Worm (Caenorhabditis elegans) whole organism, late embryonic: ENCODE data around the gene nsy-7.

Experiments
- K02D7.2 ChIP-seq: sonication (generic microtip); optimal IDR thresholded peaks from 2 replicates; lab custom pipeline; 2017; ENCODE audit warnings: mild to moderate bottlenecking, missing genetic modification characterization, missing compliant biosample characterization
- K09A11.1 ChIP-seq: sonication (generic microtip); optimal IDR thresholded peaks from 2 replicates; lab custom pipeline; 2017; ENCODE audit warnings: antibody characterized with exemption, mild to moderate bottlenecking, missing genetic modification characterization, missing compliant biosample characterization; ENCODE audit not compliant: insufficient read depth
- ama-1 ChIP-seq: fragments of 150-350 bp; optimal IDR thresholded peaks from 2 replicates; lab custom pipeline; 2014
- ceh-14 ChIP-seq: sonication (generic microtip); optimal IDR thresholded peaks from 2 replicates; lab custom pipeline; 2016; ENCODE audit warnings: missing genotype, missing genetic modification characterization, missing compliant biosample characterization
- ceh-18 ChIP-seq: sonication (generic microtip); optimal IDR thresholded peaks from 2 replicates; lab custom pipeline; 2016; ENCODE audit warnings: missing genetic modification characterization, missing compliant biosample characterization
- ceh-19 ChIP-seq: fragments of 200-800 bp; sonication (Bioruptor generic); optimal IDR thresholded peaks from 2 replicates; lab custom pipeline; 2018; ENCODE audit warnings: mild to moderate bottlenecking, missing genetic modification characterization, missing compliant biosample characterization
- ceh-2 ChIP-seq: sonication (generic microtip); optimal IDR thresholded peaks from 2 replicates; lab custom pipeline; 2016; ENCODE audit warnings: missing genotype, missing genetic modification characterization, missing compliant biosample characterization
- ceh-30 ChIP-seq: fragments of 150-350 bp; optimal IDR thresholded peaks from 2 replicates; lab custom pipeline; 2014; ENCODE audit warnings: missing biosample characterization, missing genetic modification characterization
- ceh-31 ChIP-seq: sonication (generic microtip); optimal IDR thresholded peaks from 2 replicates; lab custom pipeline; 2016; ENCODE audit warnings: missing genetic modification characterization, missing compliant biosample characterization
- ceh-34 ChIP-seq: sonication (generic microtip); optimal IDR thresholded peaks from 2 replicates; lab custom pipeline; 2016; ENCODE audit warnings: mild to moderate bottlenecking, missing genetic modification characterization, missing compliant biosample characterization
- ceh-48 ChIP-seq: sonication (generic microtip); optimal IDR thresholded peaks from 2 replicates; lab custom pipeline; 2016; ENCODE audit warnings: missing genetic modification characterization, inconsistent platforms, missing compliant biosample characterization
- ceh-6 ChIP-seq: fragments of 200-800 bp; sonication (Bioruptor generic); optimal IDR thresholded peaks from 2 replicates; lab custom pipeline; 2018; ENCODE audit warnings: mild to moderate bottlenecking, missing genetic modification characterization, missing compliant biosample characterization
- ceh-9 ChIP-seq: sonication (generic microtip); optimal IDR thresholded peaks from 2 replicates; lab custom pipeline; 2016; ENCODE audit warnings: mild to moderate bottlenecking, missing genetic modification characterization, inconsistent platforms, missing compliant biosample characterization
- dmd-4 ChIP-seq: sonication (generic microtip); optimal IDR thresholded peaks from 2 replicates; lab custom pipeline; 2016; ENCODE audit warnings: borderline replicate concordance, missing genetic modification characterization, missing compliant biosample characterization
- dve-1 ChIP-seq: sonication (generic microtip); optimal IDR thresholded peaks from 2 replicates; lab custom pipeline; 2017; ENCODE audit warnings: antibody characterized with exemption, mild to moderate bottlenecking, missing genetic modification characterization, missing compliant biosample characterization
- elt-2 ChIP-seq: sonication (generic microtip); optimal IDR thresholded peaks from 2 replicates; lab custom pipeline; 2016; ENCODE audit warnings: missing genetic modification reagents, missing genetic modification characterization, missing compliant biosample characterization
- elt-4 ChIP-seq: sonication (generic microtip); optimal IDR thresholded peaks from 2 replicates; lab custom pipeline; 2016; ENCODE audit warnings: missing genetic modification characterization, missing compliant biosample characterization
- ets-4 ChIP-seq: sonication (generic microtip); optimal IDR thresholded peaks from 2 replicates; lab custom pipeline; 2016; ENCODE audit warnings: missing genetic modification characterization, missing compliant biosample characterization
- fkh-10 ChIP-seq: fragments of 150-350 bp; optimal IDR thresholded peaks from 2 replicates; lab custom pipeline; 2014; ENCODE audit warnings: missing biosample characterization, missing genetic modification reagents, missing genetic modification characterization
- fkh-6 ChIP-seq: sonication (generic microtip); optimal IDR thresholded peaks from 2 replicates; lab custom pipeline; 2016; ENCODE audit warnings: missing genetic modification characterization, missing compliant biosample characterization
- gmeb-2 ChIP-seq: sonication (generic microtip); optimal IDR thresholded peaks from 2 replicates; lab custom pipeline; 2016; ENCODE audit warnings: missing genetic modification characterization, inconsistent platforms, missing compliant biosample characterization
- hlh-15 ChIP-seq: sonication (generic microtip); optimal IDR thresholded peaks from 2 replicates; lab custom pipeline; 2016; ENCODE audit warnings: missing genetic modification characterization, missing compliant biosample characterization
- hlh-30 ChIP-seq: sonication (generic microtip); optimal IDR thresholded peaks from 2 replicates; lab custom pipeline; 2017; ENCODE audit warnings: antibody characterized with exemption, missing genetic modification characterization, missing compliant biosample characterization; ENCODE audit not compliant: insufficient read depth
- madf-2 ChIP-seq: sonication (generic microtip); optimal IDR thresholded peaks from 2 replicates; lab custom pipeline; 2017; ENCODE audit warnings: missing genetic modification characterization, missing compliant biosample characterization
- mec-3 ChIP-seq: sonication (generic microtip); optimal IDR thresholded peaks from 2 replicates; lab custom pipeline; 2016; ENCODE audit warnings: borderline replicate concordance, missing genetic modification characterization, missing compliant biosample characterization
- nfya-1 ChIP-seq: sonication (generic microtip); optimal IDR thresholded peaks from 2 replicates; lab custom pipeline; 2017; ENCODE audit warnings: missing genetic modification characterization, mild to moderate bottlenecking, missing compliant biosample characterization, antibody characterized with exemption, moderate library complexity
- nhr-11 ChIP-seq: fragments of 150-350 bp; optimal IDR thresholded peaks from 2 replicates; lab custom pipeline; 2014; ENCODE audit warnings: missing biosample characterization, missing genetic modification characterization
- pag-3 ChIP-seq: sonication (generic microtip); optimal IDR thresholded peaks from 2 replicates; lab custom pipeline; 2016; ENCODE audit warnings: missing compliant biosample characterization, missing genetic modification characterization, borderline replicate concordance
- pha-4 ChIP-seq: fragments of 150-350 bp; optimal IDR thresholded peaks from 2 replicates; lab custom pipeline; 2018; ENCODE audit warnings: missing biosample characterization, missing genetic modification reagents, missing genetic modification characterization
- pros-1 ChIP-seq: fragments of 150-350 bp; optimal IDR thresholded peaks from 2 replicates; lab custom pipeline; 2014; ENCODE audit warnings: missing biosample characterization, missing genetic modification reagents, missing genetic modification characterization
- sdc-2 ChIP-seq: sonication (generic microtip); optimal IDR thresholded peaks from 2 replicates; lab custom pipeline; 2016; ENCODE audit warnings: missing genotype, missing genetic modification characterization, missing compliant biosample characterization
- sox-2 ChIP-seq: fragments of 200-800 bp; sonication (Bioruptor generic); IDR thresholded peaks from 2 replicates; pipeline ENCODE4 v1.3.6; 2022; ENCODE audit warnings: missing genetic modification reagents, missing genetic modification characterization, missing compliant biosample characterization
- sox-4 ChIP-seq: sonication (generic microtip); optimal IDR thresholded peaks from 2 replicates; lab custom pipeline; 2017; ENCODE audit warnings: mild to moderate bottlenecking, missing genetic modification characterization, inconsistent platforms, missing compliant biosample characterization
- syd-9 ChIP-seq: sonication (generic microtip); optimal IDR thresholded peaks from 2 replicates; lab custom pipeline; 2016; ENCODE audit warnings: mild to moderate bottlenecking, missing genetic modification characterization, moderate library complexity, missing compliant biosample characterization
- unc-42 ChIP-seq: sonication (generic microtip); optimal IDR thresholded peaks from 2 replicates; lab custom pipeline; 2016; ENCODE audit warnings: missing genotype, missing genetic modification characterization, missing compliant biosample characterization
- unc-55 ChIP-seq: sonication (generic microtip); optimal IDR thresholded peaks from 2 replicates; lab custom pipeline; 2017; ENCODE audit warnings: missing biosample characterization, missing genetic modification reagents, missing genetic modification characterization
- unc-86 ChIP-seq: sonication (generic microtip); optimal IDR thresholded peaks from 2 replicates; lab custom pipeline; 2016; ENCODE audit warnings: missing genetic modification characterization, missing compliant biosample characterization
- ztf-16 ChIP-seq: sonication (generic microtip); optimal IDR thresholded peaks from 2 replicates; lab custom pipeline; 2017; ENCODE audit warnings: missing genetic modification characterization, missing compliant biosample characterization

Gene nsy-7

DNA sequence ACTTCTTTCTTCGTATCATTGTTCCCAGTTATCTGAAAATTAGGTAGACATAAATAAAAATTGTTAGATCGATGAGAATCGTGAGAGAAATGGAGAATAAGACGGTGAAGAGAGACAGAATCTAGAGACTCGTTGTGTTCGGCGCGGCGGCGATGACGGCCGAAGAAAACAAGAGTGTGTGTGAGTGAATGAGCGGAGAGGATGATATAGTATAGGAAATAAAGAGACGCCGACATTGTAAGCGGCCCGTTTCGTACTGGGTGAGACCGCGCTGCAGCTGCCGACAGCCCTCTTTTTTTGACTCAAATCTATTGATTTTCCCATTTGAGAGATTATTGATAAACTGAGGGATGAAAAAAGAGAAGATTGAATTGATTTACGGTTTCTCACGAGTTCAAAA is 25.7 kb upstream of the nsy-7 start, which contains the start of gene Y42H9AR.4:
Y42H9AR.4 (minus strand) TSS at position 32 of the 400 bp plus-strand sequence.
- TF ChIP-seq nfya-1 (tag; lab: Kevin White, UChicago): peak; percentile 9
- no peak for TF ChIP-seq ama-1 (lab: Kevin White, UChicago)
- peak; percentile 11 for TF ChIP-seq ceh-14 (tag; lab: Kevin White, UChicago)
- no peak for TF ChIP-seq fkh-6 (tag; lab: Kevin White, UChicago)
- TF ChIP-seq ceh-48 (tag; lab: Kevin White, UChicago): peak; percentile 25
- TF ChIP-seq ceh-31: peak; percentile 18
- TF ChIP-seq ceh-19: peak; percentile 14

DNA sequence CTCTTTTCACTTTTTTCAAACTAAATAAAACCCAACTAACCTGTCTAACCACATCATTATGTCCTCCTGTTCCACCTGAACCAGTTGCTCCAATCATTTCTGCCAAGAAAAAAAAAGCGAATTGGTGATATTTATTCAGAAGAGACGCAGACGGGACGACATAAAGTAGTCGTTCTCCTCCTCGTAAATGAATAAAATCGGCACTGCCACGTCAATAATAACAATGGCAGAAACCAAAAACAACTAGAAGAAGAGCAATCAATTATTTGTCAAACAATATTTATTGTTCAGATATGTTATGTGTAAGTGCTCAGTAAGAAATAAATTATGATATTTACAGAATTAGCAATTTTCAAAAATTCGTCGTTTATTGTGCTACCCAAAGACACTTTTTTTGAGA is 21.1 kb upstream of the nsy-7 start, which contains the start of gene rabs-5:
rabs-5 (minus strand) TSS at position 101 of the 400 bp plus-strand sequence.
- no peak for TF ChIP-seq pros-1 (tag; lab: Kevin White, UChicago)
- no peak for TF ChIP-seq ceh-2
- no peak for TF ChIP-seq syd-9
- TF ChIP-seq ceh-30 (tag; lab: Kevin White, UChicago): no peak
- TF ChIP-seq ztf-16 (tag; lab: Kevin White, UChicago): no peak
- no peak for TF ChIP-seq K09A11.1 (tag; lab: Kevin White, UChicago)
- TF ChIP-seq mec-3 (tag; lab: Kevin White, UChicago): no peak
- no peak for TF ChIP-seq ceh-19
- TF ChIP-seq elt-4 (tag; lab: Kevin White, UChicago): no peak
- TF ChIP-seq sox-2 (GFP tag; lab: Robert Waterston, UW): no peak
- TF ChIP-seq ceh-6 (GFP tag; lab: Kevin White, UChicago): no peak
- no peak for TF ChIP-seq madf-2 (tag; lab: Kevin White, UChicago)

DNA sequence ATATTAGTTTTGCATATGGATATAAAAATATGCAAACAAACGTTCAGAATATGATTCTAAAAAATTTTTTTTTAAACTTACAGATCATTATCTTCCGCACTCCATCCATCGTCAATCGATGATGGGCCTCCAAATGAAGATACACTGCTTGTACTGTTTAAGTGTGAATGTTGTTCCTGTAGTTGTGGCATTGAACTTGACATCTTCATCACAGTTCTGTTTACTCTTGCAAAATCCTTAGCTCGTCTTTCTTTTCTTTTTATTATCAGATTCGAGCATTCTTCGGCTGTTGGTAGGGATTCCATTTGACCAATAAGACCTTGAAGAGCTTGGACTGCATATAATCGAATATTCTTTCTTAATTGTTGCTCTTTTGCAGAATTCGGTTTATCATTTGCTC is 18.6 kb upstream of the nsy-7 start:
- TF ChIP-seq ceh-18: no peak
- no peak for TF ChIP-seq dmd-4 (tag; lab: Kevin White, UChicago)
- TF ChIP-seq dve-1 (tag; lab: Kevin White, UChicago): no peak
- TF ChIP-seq K02D7.2 (tag; lab: Kevin White, UChicago): no peak
- TF ChIP-seq ceh-2: no peak
- TF ChIP-seq gmeb-2 (tag; lab: Kevin White, UChicago): no peak
- TF ChIP-seq pha-4 (tag; lab: Kevin White, UChicago): no peak
- TF ChIP-seq ceh-31: no peak
- no peak for TF ChIP-seq fkh-10 (GFP tag; lab: Kevin White, UChicago)
- no peak for TF ChIP-seq ets-4 (tag; lab: Kevin White, UChicago)
- TF ChIP-seq ceh-34 (tag; lab: Kevin White, UChicago): no peak
- TF ChIP-seq, all 69 proteins: peak for 0

DNA sequence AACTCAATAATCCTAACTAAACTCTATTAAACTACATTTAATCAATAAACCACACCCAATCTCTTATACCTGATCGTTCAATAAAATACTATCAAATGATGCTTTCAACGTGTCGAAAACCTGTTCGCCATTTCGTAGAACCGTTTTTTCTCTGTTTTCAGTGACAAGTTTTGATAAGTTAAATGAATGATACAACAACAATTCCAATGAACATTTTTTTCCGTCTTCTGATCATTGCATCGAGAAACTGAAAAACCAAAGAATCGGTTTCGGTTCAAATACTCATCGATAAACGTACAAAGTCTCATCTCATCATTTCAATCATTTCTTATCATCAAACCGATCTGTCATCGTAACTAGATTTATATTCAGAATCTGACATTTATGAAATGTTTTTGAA is 16.7 kb upstream of the nsy-7 start:
- TF ChIP-seq ceh-9 (tag; lab: Kevin White, UChicago): no peak
- peak; percentile 28 for TF ChIP-seq unc-55 (GFP tag; lab: Kevin White, UChicago)
- TF ChIP-seq, all 69 proteins: peak for 1

DNA sequence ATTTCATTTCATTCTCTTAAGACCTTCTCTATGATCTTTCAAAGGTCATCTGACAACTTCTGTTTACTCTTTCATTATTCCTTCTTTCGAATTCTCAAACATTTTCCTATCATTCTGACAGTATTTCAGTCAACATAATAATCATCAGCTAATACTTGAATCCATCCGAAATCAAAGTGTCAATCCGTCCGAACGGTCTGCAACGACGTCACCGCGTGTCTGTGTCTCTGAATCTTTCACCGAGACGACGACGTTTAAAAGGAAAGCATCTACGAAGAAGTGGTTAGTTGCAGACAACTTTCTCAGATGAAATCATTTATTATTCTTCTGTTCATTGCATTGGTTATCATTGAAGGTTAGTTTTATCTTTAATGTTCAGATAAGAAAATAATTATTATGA is 15.8 kb upstream of the nsy-7 start, which contains the start of gene Y42H9AR.5:
Y42H9AR.5 (plus strand) TSS at position 301 of the 400 bp plus-strand sequence.
- TF ChIP-seq dmd-4 (tag; lab: Kevin White, UChicago) (no peak), ceh-6 (GFP tag; lab: Kevin White, UChicago) (no peak), unc-86 (tag; lab: Kevin White, UChicago) (no peak), elt-2 (tag; lab: Kevin White, UChicago) (peak; percentile 82), hlh-15 (tag; lab: Kevin White, UChicago) (no peak), madf-2 (tag; lab: Kevin White, UChicago) (no peak)

DNA sequence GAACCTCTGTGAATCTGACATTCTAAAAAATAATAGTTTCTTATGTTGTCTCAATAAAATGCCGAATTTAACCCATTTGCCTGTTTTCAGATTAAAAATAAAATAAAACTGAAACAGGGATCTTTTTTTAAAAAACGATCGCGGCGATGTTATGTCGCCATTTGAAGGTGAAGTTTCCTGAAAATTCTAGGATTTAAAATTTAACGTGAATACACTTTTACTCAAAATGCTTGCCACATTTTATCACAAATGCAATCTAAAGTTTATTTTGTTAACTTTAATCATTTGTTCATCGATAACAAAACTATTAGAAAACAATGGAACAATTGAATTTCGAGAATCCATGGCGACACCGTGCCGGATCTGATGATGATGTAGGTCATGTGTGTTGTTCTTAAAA is 13.1 kb upstream of the nsy-7 start, which contains the start of gene Y42H9AR.2:
Y42H9AR.2 (plus strand) TSS at position 301 of the 400 bp plus-strand sequence.
- TF ChIP-seq pag-3 (no peak), hlh-15 (tag; lab: Kevin White, UChicago) (no peak), ceh-19 (no peak), nhr-11 (tag; lab: Kevin White, UChicago) (no peak), dve-1 (tag; lab: Kevin White, UChicago) (no peak), unc-42 (no peak), hlh-30 (no peak), sdc-2 (tag; lab: Kevin White, UChicago) (no peak), elt-4 (tag; lab: Kevin White, UChicago) (no peak), sox-4 (tag; lab: Kevin White, UChicago) (no peak)
